Worm (Caenorhabditis elegans): ENCODE data around the gene srx-113.

srx-113 gene

ce11 chrV:12607113-12607512 lies 24.8 kb downstream of the srx-113 start, which contains the start of gene erg-28:
erg-28 (plus strand) TSS chrV:12607413.
- TF ChIP-seq gmeb-1 (tag; optimal IDR thresholded peaks at IDR 0.05), result no peak

DNA sequence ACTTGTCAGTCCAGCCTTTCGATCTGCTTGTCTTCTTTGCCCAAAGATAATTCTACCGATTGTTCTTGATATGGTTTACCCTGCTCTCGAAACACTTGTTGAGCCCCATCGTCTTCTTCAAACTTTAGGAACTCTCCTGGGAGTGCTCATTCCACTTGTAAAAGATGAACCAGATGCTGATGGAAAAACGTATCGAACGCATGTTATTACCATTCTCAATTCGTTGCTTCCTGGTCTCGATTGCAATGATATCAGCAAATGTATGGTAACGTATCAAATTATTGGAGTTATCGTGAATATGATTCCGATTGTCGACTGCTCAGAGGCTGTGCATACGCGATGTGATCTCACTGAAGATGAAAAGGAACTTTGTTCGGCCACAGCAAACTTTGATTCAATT lies 30.1 kb downstream of the srx-113 start:
- TF ChIP-seq unc-39 (tag; optimal IDR thresholded peaks at IDR 0.05), result no peak
- no peak for TF ChIP-seq dmd-4 (tag; optimal IDR thresholded peaks at IDR 0.05)
- no peak for TF ChIP-seq ztf-4 (tag; optimal IDR thresholded peaks at IDR 0.05)
- no peak for TF ChIP-seq mdl-1 (tag; optimal IDR thresholded peaks at IDR 0.05)
- TF ChIP-seq sma-9 (GFP tag; optimal IDR thresholded peaks at IDR 0.05), result no peak
- TF ChIP-seq sma-9 (tag; optimal IDR thresholded peaks at IDR 0.05), result no peak
- no peak for TF ChIP-seq unc-55 (GFP tag; optimal IDR thresholded peaks at IDR 0.05)
- TF ChIP-seq nhr-6 (tag; optimal IDR thresholded peaks at IDR 0.05), result no peak
- TF ChIP-seq skn-1 (tag; optimal IDR thresholded peaks at IDR 0.05), result no peak
- no peak for TF ChIP-seq mab-5 (tag; optimal IDR thresholded peaks at IDR 0.05)
- TF ChIP-seq ceh-16 (tag; optimal IDR thresholded peaks at IDR 0.05), result no peak

DNA sequence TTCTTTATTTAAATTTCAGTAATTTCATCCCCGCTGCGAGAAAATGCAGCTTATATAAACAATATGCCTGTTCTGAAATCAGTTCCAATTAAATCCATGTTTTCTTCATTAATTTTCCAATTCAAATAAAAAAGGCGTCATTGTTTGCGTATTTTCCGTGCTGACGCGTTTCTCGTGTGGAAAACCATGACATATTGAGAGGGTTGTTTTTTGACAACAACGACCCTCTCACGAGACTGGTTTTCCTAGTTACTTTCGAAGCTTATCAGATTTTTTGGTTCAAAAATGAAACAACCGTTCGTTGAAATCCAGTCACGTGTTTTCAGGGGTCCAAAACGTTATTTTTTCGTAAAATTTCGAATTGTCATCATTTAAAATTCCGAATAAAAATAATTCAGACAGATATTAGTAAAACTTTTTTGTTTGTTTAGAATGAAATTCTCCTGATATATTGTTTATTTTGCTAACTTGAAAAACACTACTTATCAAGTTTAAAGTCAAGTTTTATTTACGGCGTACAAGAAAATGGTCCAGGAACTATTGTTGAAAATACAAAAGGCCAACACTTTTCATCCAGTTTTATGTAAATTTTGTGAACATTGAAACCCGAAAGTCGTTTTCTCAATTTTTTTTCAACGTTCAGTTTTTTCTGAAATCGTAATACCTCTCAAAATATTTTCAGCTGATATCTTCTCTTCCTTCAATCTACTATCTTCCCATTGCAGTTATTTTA lies 32.3 kb downstream of the srx-113 start, which contains the start of gene C14C10.5:
Gene C14C10.5 (plus strand): TSS at position 683 of the 733 bp plus-strand sequence.
- peak in 1 of 2 experiments; percentile 14 for TF ChIP-seq lsy-2 (tag; optimal IDR thresholded peaks at IDR 0.05)
- no peak for TF ChIP-seq zag-1 (tag; optimal IDR thresholded peaks at IDR 0.05)
- TF ChIP-seq nhr-129 (tag; optimal IDR thresholded peaks at IDR 0.05), result peak; percentile 35

DNA sequence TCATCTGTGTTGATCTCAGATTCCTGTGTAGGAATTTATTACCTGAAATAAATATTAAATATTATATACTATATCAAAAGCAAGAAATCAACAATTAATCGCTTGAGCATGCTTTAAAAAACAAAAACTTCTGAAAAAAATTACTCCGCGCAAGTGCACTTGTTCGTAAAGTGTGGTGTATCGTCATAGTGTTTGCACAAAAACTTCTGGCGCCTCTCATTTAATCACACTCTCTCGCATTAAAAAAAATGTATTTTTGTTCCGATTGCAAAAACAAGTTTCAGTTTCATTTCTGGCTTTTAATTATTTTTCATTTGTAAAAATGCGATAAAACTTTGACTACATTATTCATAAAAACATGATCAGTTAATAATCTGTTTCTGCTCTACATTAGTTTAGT lies 32.8 kb downstream of the srx-113 start, which contains the start of the genes C14C10.10 and ril-2:
Gene C14C10.10 (minus strand): TSS at position 19 of the 400 bp plus-strand sequence.
Gene ril-2 (minus strand): TSS at position 48 of the 400 bp plus-strand sequence.
- TF ChIP-seq unc-55 (GFP tag; optimal IDR thresholded peaks at IDR 0.05) (peak; percentile 46), nhr-21 (tag; optimal IDR thresholded peaks at IDR 0.05) (no peak), C34F6.9 (tag; optimal IDR thresholded peaks at IDR 0.05) (peak; percentile 50), gmeb-1 (tag; optimal IDR thresholded peaks at IDR 0.05) (no peak), fos-1 (tag; optimal IDR thresholded peaks at IDR 0.05) (no peak), crh-2 (tag; optimal IDR thresholded peaks at IDR 0.05) (peak; percentile 35), lsy-2 (tag; optimal IDR thresholded peaks at IDR 0.05) (peak in 1 of 2 experiments; percentile 29), mbf-1 (tag; optimal IDR thresholded peaks at IDR 0.05) (no peak), nhr-12 (tag; optimal IDR thresholded peaks at IDR 0.05) (no peak), nhr-23 (tag; optimal IDR thresholded peaks at IDR 0.05) (no peak), skn-1 (tag; optimal IDR thresholded peaks at IDR 0.05) (no peak), ama-1 (optimal IDR thresholded peaks at IDR 0.05) (no peak), aly-2 (tag; optimal IDR thresholded peaks at IDR 0.05) (no peak)

- TF ChIP-seq unc-39 (tag; optimal IDR thresholded peaks at IDR 0.05) (no peak), F13H6.1 (tag; optimal IDR thresholded peaks at IDR 0.05) (peak; percentile 44), zag-1 (tag; optimal IDR thresholded peaks at IDR 0.05) (no peak), blmp-1 (tag; optimal IDR thresholded peaks at IDR 0.05; ENCODE audit: insufficient read depth) (no peak), nhr-10 (tag; optimal IDR thresholded peaks at IDR 0.05) (no peak), sma-9 (GFP tag; optimal IDR thresholded peaks at IDR 0.05) (peak; percentile 58), sma-9 (tag; optimal IDR thresholded peaks at IDR 0.05) (no peak), nhr-21 (tag; optimal IDR thresholded peaks at IDR 0.05) (peak; percentile 48), ama-1 (optimal IDR thresholded peaks at IDR 0.05) (no peak), nhr-23 (tag; optimal IDR thresholded peaks at IDR 0.05) (no peak), gmeb-1 (tag; optimal IDR thresholded peaks at IDR 0.05) (peak; percentile 51), ceh-82 (tag; optimal IDR thresholded peaks at IDR 0.05) (no peak), aly-2 (tag; optimal IDR thresholded peaks at IDR 0.05) (no peak), nhr-6 (tag; optimal IDR thresholded peaks at IDR 0.05) (no peak), sma-3 (GFP tag; optimal IDR thresholded peaks at IDR 0.05) (peak; percentile 55), crh-2 (tag; optimal IDR thresholded peaks at IDR 0.05) (peak; percentile 26), fos-1 (tag; optimal IDR thresholded peaks at IDR 0.05) (peak; percentile 16), R02D3.7 (tag; optimal IDR thresholded peaks at IDR 0.05) (no peak), nhr-77 (tag; optimal IDR thresholded peaks at IDR 0.05) (no peak), lin-13 (GFP tag; optimal IDR thresholded peaks at IDR 0.05) (peak; percentile 55), ztf-4 (tag; optimal IDR thresholded peaks at IDR 0.05) (no peak), lin-11 (tag; optimal IDR thresholded peaks at IDR 0.05) (peak; percentile 18), lin-39 (tag; optimal IDR thresholded peaks at IDR 0.05) (no peak), nhr-11 (tag; optimal IDR thresholded peaks at IDR 0.05) (no peak), snpc-4 (tag; optimal IDR thresholded peaks at IDR 0.05) (no peak), nhr-129 (tag; optimal IDR thresholded peaks at IDR 0.05) (peak; percentile 70), ceh-16 (tag; optimal IDR thresholded peaks at IDR 0.05) (no peak), Y55F3AM.14 (GFP tag; optimal IDR thresholded peaks at IDR 0.05) (no peak), nhr-12 (tag; optimal IDR thresholded peaks at IDR 0.05) (no peak), mdl-1 (tag; optimal IDR thresholded peaks at IDR 0.05) (no peak), nhr-25 (tag; optimal IDR thresholded peaks at IDR 0.05) (no peak), nhr-237 (tag; optimal IDR thresholded peaks at IDR 0.05) (no peak), ZK546.5 (tag; optimal IDR thresholded peaks at IDR 0.05) (no peak), lsy-2 (tag; optimal IDR thresholded peaks at IDR 0.05) (peak in 1 of 2 experiments; percentile 41), dmd-4 (tag; optimal IDR thresholded peaks at IDR 0.05) (no peak), alr-1 (tag; optimal IDR thresholded peaks at IDR 0.05) (no peak), ztf-11 (tag; optimal IDR thresholded peaks at IDR 0.05) (no peak)
Measured at ce11 chrV:12596795-12597194, 35.2 kb downstream of the srx-113 start.
